Fruit fly (Drosophila melanogaster): Measurements from ENCODE around the gene CG17780.

Gene CG17780

DNA sequence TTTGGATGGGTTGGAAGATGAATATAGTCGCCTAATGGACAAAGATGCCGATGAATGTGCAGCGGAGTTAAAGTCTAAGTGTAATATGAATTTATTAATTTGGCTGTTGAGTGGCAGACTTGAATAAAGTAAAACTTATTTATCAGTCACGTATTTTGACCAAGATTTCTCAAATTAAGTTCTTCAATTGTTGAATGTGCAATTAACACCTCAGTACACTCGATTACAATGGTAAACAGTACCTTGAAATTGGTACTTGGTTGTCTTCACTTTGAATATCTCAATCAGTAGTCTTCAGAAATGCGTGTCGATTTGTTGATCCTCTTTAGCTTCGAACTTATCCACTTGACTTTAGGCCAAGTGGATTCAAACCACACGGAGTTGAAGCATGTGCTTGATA, 15.6 kb downstream of the CG17780 start, which contains the start of gene CG13614:
TSS of gene CG13614 (plus strand) at position 301 of the 400 bp plus-strand sequence.
- no peak for TF ChIP-seq esn (GFP tag; optimal IDR thresholded peaks at IDR 0.05)
- TF ChIP-seq vri (GFP tag; optimal IDR thresholded peaks at IDR 0.05): no peak
- TF ChIP-seq lz (GFP tag; optimal IDR thresholded peaks at IDR 0.05): no peak
- TF ChIP-seq spab (GFP tag; optimal IDR thresholded peaks at IDR 0.05): no peak
- no peak for TF ChIP-seq Hr4 (GFP tag; optimal IDR thresholded peaks at IDR 0.05)
- TF ChIP-seq ss (GFP tag; optimal IDR thresholded peaks at IDR 0.05): no peak
- no peak for TF ChIP-seq fd85E (GFP tag; optimal IDR thresholded peaks at IDR 0.05)
- no peak for TF ChIP-seq Eip93F (GFP tag; optimal IDR thresholded peaks at IDR 0.05)
- no peak for TF ChIP-seq CG6808 (GFP tag; optimal IDR thresholded peaks at IDR 0.05)
- no peak for TF ChIP-seq Hr38 (GFP tag; optimal IDR thresholded peaks at IDR 0.05)
- no peak for TF ChIP-seq CG7368 (GFP tag; optimal IDR thresholded peaks at IDR 0.05)
- TF ChIP-seq Eip78C (GFP tag): no peak
- TF ChIP-seq pdm3 (GFP tag; optimal IDR thresholded peaks at IDR 0.05): no peak
- TF ChIP-seq CG3919 (GFP tag; optimal IDR thresholded peaks at IDR 0.05): no peak
- no peak for TF ChIP-seq Gug (GFP tag; IDR thresholded peaks at IDR 0.05)
- no peak for TF ChIP-seq CG16779 (tag; optimal IDR thresholded peaks at IDR 0.05)

DNA sequence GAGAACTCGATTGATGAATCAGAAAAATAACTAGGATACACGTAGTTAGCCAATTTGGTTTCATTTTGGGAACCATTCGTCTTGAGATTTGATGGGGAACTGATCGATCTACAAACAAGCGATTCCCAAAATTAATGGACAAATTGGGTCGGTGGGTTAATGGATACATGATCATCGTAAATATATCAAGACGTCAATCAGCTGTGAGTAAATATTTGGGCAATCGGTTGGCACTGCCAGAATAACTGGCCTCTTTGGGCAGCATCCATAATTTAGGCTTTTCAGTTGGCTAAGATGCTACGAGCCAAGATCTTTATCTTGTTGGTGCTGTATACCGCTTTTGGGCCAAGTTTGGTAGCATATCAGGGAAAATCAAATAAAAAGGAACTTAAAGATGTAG, 16.8 kb downstream of the CG17780 start, which contains the start of the genes CG42812 and CG33341:
TSS of gene CG42812 (minus strand) at position 101 of the 400 bp plus-strand sequence.
TSS of gene CG33341 (plus strand) at position 295 of the 400 bp plus-strand sequence.
- no peak for TF ChIP-seq CG15336 (GFP tag; IDR thresholded peaks at IDR 0.05)
- TF ChIP-seq svp (GFP tag): peak; percentile 20

DNA sequence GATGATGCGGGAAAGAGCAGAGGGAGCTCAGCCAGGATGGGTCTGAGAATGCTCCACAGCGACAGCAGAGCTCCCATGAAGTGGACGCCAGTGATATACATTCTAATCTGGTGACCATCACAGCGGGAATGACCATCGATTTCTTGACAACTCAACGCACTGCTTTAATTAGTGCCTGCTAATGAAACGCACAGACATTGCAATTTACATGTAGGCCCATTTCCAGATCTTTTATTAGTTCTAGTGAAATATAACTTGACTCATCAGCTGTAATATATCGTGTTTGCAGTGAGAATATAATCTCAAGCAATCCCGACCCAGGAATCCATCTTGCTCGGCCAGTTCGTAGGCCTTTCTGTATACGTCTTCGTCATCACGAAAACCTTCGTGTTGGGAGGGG, 17.7 kb downstream of the CG17780 start, which contains the start of gene CG42811:
TSS of gene CG42811 (minus strand) at position 101 of the 400 bp plus-strand sequence.
- TF ChIP-seq pdm3 (GFP tag; optimal IDR thresholded peaks at IDR 0.05) (no peak), lz (GFP tag; optimal IDR thresholded peaks at IDR 0.05) (no peak), CG10631 (GFP tag; optimal IDR thresholded peaks at IDR 0.05) (no peak), salr (GFP tag; optimal IDR thresholded peaks at IDR 0.05) (no peak), CG7368 (GFP tag; optimal IDR thresholded peaks at IDR 0.05) (no peak), CG8319 (GFP tag; optimal IDR thresholded peaks at IDR 0.05) (no peak), topi (GFP tag; optimal IDR thresholded peaks at IDR 0.05) (no peak), Ets96B (tag; optimal IDR thresholded peaks at IDR 0.05) (no peak), Hr38 (GFP tag; optimal IDR thresholded peaks at IDR 0.05) (no peak), vri (GFP tag; optimal IDR thresholded peaks at IDR 0.05) (no peak), CG6792 (GFP tag; optimal IDR thresholded peaks at IDR 0.05) (no peak), ss (GFP tag; optimal IDR thresholded peaks at IDR 0.05) (no peak), CG11902 (GFP tag; optimal IDR thresholded peaks at IDR 0.05) (no peak), eg (GFP tag; IDR thresholded peaks at IDR 0.05) (no peak)

DNA sequence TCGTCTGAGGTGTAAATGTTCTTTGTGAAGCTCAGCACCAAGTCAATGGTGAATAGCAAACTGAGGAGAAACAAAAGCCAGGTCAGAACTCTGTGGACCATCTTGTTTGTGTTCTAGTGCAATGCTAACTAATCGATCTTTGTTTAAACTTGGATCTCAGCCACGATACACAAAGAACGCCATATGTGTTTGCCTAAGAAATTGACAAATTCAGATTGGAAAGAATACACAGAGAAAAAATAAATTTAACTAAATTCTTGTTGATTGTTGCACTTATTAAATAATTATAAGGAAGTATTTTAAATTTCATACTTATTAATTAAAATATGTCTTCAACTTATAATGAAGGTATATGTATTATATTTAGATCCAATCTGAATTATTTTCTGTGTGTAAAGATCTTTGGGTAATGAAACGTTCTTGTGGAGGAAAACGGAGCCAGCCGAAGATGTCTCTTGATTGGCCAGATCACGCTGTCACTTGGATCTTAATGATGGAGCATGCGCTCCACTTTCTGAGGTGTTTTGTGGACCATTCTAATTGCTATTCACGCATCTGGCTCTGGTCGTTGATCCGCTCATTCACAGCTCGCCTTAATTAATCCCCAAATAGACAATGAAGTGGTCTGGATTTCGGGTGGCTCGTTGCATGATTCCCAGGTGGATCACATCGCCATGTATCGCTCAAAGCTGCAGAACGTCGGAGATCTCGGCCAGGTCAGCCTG, 19.8 kb downstream of the CG17780 start, which contains the start of the genes CG17784 and CG13613:
TSS of gene CG17784 (minus strand) at position 101 of the 725 bp plus-strand sequence.
TSS of gene CG13613 (plus strand) at position 675 of the 725 bp plus-strand sequence.
- TF ChIP-seq CG15336 (GFP tag; IDR thresholded peaks at IDR 0.05): no peak
- no peak for TF ChIP-seq Hr39 (GFP tag; optimal IDR thresholded peaks at IDR 0.05)

DNA sequence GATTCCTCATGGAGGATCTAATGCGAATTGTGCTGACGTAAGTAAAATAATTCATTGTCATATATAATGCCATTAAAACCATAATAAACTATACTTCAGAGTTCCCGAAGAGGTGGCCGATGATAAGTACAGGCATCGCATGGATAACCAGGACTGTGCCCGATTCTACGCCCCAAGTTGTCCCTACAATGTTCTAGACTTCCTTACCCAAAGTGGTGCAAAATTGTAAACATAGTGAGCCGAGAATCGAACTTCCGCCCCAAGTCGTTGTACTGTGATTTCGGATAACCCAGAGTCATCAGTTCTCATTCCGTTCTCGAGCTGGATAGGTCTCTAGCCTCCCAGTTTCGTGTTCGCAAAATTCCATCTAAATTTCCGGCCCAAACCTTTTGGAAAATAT, 22.0 kb downstream of the CG17780 start, which contains the start of gene CG33340:
TSS of gene CG33340 (plus strand) at position 301 of the 400 bp plus-strand sequence.
- TF ChIP-seq CG10631 (GFP tag; optimal IDR thresholded peaks at IDR 0.05) (no peak), net (GFP tag; optimal IDR thresholded peaks at IDR 0.05) (no peak), vri (GFP tag; optimal IDR thresholded peaks at IDR 0.05) (no peak), CG6163 (GFP tag; IDR thresholded peaks at IDR 0.05) (no peak), CG4318 (GFP tag; optimal IDR thresholded peaks at IDR 0.05) (no peak), CG31627 (GFP tag; optimal IDR thresholded peaks at IDR 0.05) (no peak), fd85E (GFP tag; optimal IDR thresholded peaks at IDR 0.05) (no peak), Eip78C (GFP tag) (no peak), topi (GFP tag; optimal IDR thresholded peaks at IDR 0.05) (no peak), CG11762 (GFP tag; optimal IDR thresholded peaks at IDR 0.05; ENCODE audit: insufficient read depth) (no peak), CG9139 (GFP tag; optimal IDR thresholded peaks at IDR 0.05) (no peak), CG1621 (tag; optimal IDR thresholded peaks at IDR 0.05) (no peak), CG6808 (GFP tag; optimal IDR thresholded peaks at IDR 0.05) (no peak), CG8319 (GFP tag; optimal IDR thresholded peaks at IDR 0.05) (no peak), CG6854 (GFP tag; optimal IDR thresholded peaks at IDR 0.05) (no peak), CG8119 (GFP tag; IDR thresholded peaks at IDR 0.05) (no peak), fd59A (GFP tag; optimal IDR thresholded peaks at IDR 0.05) (no peak), salr (GFP tag; optimal IDR thresholded peaks at IDR 0.05) (no peak)

Measured in whole organism, prepupa.